Worm (Caenorhabditis elegans): Measurements from ENCODE around the gene lea-1.

Gene lea-1

DNA sequence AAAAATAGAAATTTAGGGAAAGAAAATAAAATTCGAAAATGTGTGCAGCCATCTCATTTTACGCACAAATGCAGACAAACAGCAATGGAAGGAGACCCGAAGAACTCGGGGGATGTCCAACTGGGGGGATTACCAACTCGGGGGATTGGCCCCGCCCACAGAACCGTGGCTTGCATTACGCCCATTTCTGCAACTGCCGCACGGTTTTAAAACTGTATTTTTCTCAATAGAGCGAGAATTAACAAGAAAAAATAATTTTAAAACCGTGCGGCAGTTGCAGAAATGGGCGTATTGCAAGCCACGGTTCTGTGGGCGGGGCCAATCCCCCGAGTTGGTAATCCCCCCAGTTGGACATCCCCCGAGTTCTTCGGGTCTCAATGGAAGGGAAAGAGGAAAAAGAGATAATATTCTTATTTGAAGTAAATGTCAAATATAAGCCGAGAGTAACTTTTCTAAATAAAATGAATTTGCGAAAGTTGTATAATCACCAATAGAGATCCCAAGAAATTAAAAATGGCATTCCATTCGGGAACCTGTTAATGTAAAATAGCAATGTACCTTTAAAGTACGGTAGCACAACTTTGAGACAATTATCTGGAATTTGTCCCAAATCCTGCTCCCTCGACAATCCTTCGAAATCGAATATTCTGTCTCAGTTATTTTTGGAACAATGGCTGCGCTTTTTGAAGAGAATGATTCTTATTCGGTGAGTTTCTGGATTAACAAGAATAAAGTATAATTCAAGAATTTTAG is 30.8 kb upstream of the lea-1 start, which contains the start of the genes ruvb-1 and tofu-1:
ruvb-1 (minus strand) TSS at position 72 of the 753 bp plus-strand sequence.
tofu-1 (plus strand) TSS at position 417 of the 753 bp plus-strand sequence.
- TF ChIP-seq ztf-23 (GFP tag; IDR thresholded peaks at IDR 0.05) (peak; percentile 68; the same call in 1 of the 2 replicates), flt-1 (GFP tag; IDR thresholded peaks at IDR 0.05) (peak; percentile 76), klf-2 (GFP tag; conservative IDR thresholded peaks at IDR 0.05) (0 out of 2 replicates have a peak, but pooled peaks have one; percentile 23), ref-1 (GFP tag; conservative IDR thresholded peaks at IDR 0.05) (peak; percentile 55; the same call in 1 of the 2 replicates)

DNA sequence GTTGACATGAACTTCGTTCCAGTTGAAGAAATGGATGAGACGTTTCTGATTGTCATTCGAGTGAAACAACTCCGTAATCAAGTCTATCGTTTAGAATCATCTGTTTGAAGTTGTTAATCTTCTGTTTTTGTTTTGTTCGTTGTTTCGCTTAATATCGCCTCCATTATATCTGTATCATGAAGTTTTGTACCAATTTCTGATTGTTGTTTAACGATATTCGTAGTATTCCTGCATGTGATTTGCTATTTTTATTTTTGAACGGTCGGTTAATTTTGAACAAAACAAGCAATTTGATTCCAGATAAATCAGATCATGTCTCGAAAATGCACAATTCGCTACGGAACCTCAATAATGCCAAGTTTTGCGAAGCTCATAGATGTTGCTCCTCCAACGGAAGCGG is 29.2 kb upstream of the lea-1 start, which contains the start of gene C27H6.9:
C27H6.9 (plus strand) TSS at position 301 of the 400 bp plus-strand sequence.
- TF ChIP-seq flt-1 (GFP tag; IDR thresholded peaks at IDR 0.05) = no peak
- no peak for TF ChIP-seq T22C8.4 (GFP tag; IDR thresholded peaks at IDR 0.05)

DNA sequence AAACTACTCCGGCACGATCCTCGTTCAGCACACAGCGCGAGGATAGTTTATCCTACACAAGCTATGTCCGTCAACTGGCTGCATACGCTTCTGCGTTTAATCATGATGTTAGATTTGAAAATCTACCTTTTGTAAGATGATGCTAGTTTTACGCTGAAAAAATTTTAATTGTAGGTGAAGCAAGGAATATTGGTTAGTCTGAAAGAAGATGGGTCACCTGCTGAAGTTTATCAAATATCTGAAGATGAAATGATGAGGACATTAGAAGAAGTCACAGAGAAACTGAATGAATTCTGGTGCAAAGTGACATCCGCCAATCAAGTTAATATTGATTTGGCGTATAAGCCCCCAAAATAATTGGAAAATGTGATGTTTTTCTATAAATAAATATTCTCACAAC is 28.2 kb upstream of the lea-1 start:
- TF ChIP-seq T22C8.4 (GFP tag; IDR thresholded peaks at IDR 0.05) (no peak), ztf-23 (GFP tag; IDR thresholded peaks at IDR 0.05) (no peak), klf-2 (GFP tag; conservative IDR thresholded peaks at IDR 0.05) (no peak), flt-1 (GFP tag; IDR thresholded peaks at IDR 0.05) (no peak), tab-1 (GFP tag; IDR thresholded peaks at IDR 0.05) (no peak), med-1 (GFP tag; optimal IDR thresholded peaks at IDR 0.05; ENCODE audit: insufficient read depth) (no peak), ztf-29 (GFP tag; IDR thresholded peaks at IDR 0.05) (no peak), cog-1 (tag; optimal IDR thresholded peaks at IDR 0.05) (no peak), ref-1 (GFP tag; conservative IDR thresholded peaks at IDR 0.05) (no peak)

DNA sequence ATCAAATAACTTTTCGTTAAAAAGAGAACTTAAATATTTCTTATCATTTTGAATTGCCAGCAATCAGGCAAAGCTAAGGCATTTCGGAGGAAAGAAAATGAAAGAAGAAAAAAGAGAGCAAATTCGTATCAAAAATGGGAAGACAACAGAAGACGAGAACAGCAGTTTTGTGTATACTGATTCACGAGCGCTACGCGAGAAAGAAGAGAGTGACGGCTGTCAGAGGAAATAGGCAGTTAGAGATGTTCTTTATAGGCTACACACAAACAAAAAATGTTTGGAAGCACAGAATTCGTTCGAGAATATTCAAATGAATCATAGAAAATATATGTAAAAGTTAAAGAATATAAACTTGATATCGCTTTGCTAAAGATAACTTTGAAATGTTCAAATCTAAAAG is 26.9 kb upstream of the lea-1 start:
- TF ChIP-seq ref-1 (GFP tag; conservative IDR thresholded peaks at IDR 0.05) = no peak
- TF ChIP-seq flt-1 (GFP tag; IDR thresholded peaks at IDR 0.05) = no peak
- TF ChIP-seq ztf-23 (GFP tag; IDR thresholded peaks at IDR 0.05) = no peak
- no peak for TF ChIP-seq ztf-29 (GFP tag; IDR thresholded peaks at IDR 0.05)
- TF ChIP-seq T22C8.4 (GFP tag; IDR thresholded peaks at IDR 0.05) = no peak
- TF ChIP-seq cog-1 (tag; optimal IDR thresholded peaks at IDR 0.05) = no peak
- TF ChIP-seq med-1 (GFP tag; optimal IDR thresholded peaks at IDR 0.05; ENCODE audit: insufficient read depth) = no peak
- TF ChIP-seq klf-2 (GFP tag; conservative IDR thresholded peaks at IDR 0.05) = no peak
- TF ChIP-seq tab-1 (GFP tag; IDR thresholded peaks at IDR 0.05) = no peak

DNA sequence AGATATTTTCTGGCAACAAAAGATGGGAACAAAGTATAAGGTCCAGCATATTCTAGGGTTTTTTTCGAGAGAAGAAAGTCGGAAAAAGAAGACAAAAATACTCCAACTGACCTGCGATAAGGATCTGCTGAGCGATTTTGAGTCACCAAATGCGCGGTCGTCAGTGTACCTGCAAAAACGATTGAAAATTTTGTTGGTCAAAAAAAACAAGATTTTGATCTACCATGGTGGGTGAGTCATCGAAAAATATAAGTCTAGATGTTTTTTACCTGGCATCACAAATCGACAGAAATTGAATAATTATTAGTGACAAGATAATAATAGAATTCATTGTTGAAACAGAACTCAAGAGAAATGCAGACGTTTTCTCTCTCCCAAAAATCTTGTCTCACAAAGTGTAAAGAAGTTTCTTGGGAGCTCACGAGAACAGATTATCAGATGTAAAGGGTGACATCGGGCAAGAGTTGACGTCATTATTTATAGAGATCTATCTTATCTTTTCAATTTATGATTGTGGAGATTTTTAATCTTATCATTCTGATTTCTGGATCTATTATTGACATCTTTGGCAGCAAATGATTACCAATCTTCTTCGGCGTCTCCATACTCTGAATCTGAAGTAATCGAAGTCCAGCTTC is 26.4 kb upstream of the lea-1 start:
- TF ChIP-seq klf-2 (GFP tag; conservative IDR thresholded peaks at IDR 0.05) (no peak), tab-1 (GFP tag; IDR thresholded peaks at IDR 0.05) (no peak), cog-1 (tag; optimal IDR thresholded peaks at IDR 0.05) (no peak), T22C8.4 (GFP tag; IDR thresholded peaks at IDR 0.05) (no peak), flt-1 (GFP tag; IDR thresholded peaks at IDR 0.05) (no peak), ref-1 (GFP tag; conservative IDR thresholded peaks at IDR 0.05) (no peak), med-1 (GFP tag; optimal IDR thresholded peaks at IDR 0.05; ENCODE audit: insufficient read depth) (no peak), ztf-29 (GFP tag; IDR thresholded peaks at IDR 0.05) (no peak), ztf-23 (GFP tag; IDR thresholded peaks at IDR 0.05) (no peak)

DNA sequence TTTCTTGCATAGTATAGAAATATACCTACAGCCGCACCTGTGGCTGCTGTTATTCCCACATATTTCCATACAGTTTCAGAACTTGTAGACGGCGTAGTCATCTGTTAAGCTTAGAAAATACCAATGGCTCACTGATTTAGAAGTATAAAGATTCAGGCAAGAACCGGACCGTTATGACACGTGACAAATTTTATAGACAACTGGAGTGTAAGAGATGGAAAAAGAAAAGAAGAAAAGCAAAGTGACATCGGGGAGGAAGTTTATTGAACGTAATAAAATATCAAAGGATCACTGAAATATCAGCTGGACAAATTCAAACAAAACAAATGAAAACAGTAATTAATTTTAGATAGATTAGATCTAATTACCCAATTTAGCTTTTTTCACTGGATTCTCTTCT is 25.5 kb upstream of the lea-1 start, which contains the start of gene rmd-2:
rmd-2 (minus strand) TSS at position 101 of the 400 bp plus-strand sequence.
- TF ChIP-seq klf-2 (GFP tag; conservative IDR thresholded peaks at IDR 0.05) (no peak), ref-1 (GFP tag; conservative IDR thresholded peaks at IDR 0.05) (no peak), ztf-23 (GFP tag; IDR thresholded peaks at IDR 0.05) (no peak), tab-1 (GFP tag; IDR thresholded peaks at IDR 0.05) (no peak), flt-1 (GFP tag; IDR thresholded peaks at IDR 0.05) (no peak), med-1 (GFP tag; optimal IDR thresholded peaks at IDR 0.05; ENCODE audit: insufficient read depth) (no peak), ztf-29 (GFP tag; IDR thresholded peaks at IDR 0.05) (no peak), cog-1 (tag; optimal IDR thresholded peaks at IDR 0.05) (no peak), T22C8.4 (GFP tag; IDR thresholded peaks at IDR 0.05) (no peak)

DNA sequence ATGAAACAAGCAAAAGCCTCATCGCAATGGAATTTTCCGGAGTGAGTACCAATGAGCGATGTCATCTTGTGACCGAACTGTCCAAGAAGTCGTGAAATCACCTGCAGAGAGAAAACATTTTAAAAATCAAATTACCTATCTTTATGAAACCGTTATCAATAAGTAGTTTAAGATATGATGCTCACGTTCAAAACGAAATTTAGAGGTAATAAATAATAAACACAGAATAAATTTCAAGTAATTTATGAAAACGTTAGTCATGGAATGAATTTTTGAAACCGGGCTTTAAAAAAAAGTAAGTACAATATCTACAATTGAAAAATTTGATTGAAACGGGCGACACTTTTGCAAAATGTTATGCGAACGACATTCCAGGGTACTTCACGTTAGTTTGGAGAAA is 24.0 kb upstream of the lea-1 start, which contains the start of gene C27H6.8:
C27H6.8 (minus strand) TSS at position 101 of the 400 bp plus-strand sequence.
- TF ChIP-seq tab-1 (GFP tag; IDR thresholded peaks at IDR 0.05) = no peak
- no peak for TF ChIP-seq ztf-29 (GFP tag; IDR thresholded peaks at IDR 0.05)
- TF ChIP-seq klf-2 (GFP tag; conservative IDR thresholded peaks at IDR 0.05) = no peak

DNA sequence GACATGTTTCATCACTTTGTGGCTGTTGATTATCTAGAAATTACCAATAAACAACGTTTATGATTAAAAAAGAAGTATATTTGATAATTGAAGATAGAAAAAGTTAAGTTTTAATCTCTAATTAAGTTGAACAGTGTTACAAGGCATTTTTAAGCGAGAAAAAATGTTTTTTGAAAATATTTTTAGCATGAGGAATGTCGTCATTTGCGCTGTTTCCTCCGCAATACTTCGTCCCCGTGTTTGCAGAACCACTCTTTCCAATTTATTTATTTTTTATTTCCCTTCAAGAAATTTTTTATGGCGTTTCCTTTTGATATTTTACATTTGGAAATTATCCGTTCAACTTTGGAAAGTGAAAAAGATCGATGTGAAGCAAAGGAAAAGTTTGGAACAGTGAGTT is 20.1 kb upstream of the lea-1 start, which contains the start of the genes rde-1 and trpp-6:
rde-1 (minus strand) TSS at position 33 of the 400 bp plus-strand sequence.
trpp-6 (plus strand) TSS at position 286 of the 400 bp plus-strand sequence.
- TF ChIP-seq ztf-29 (GFP tag; IDR thresholded peaks at IDR 0.05) = no peak
- TF ChIP-seq klf-2 (GFP tag; conservative IDR thresholded peaks at IDR 0.05) = no peak

DNA sequence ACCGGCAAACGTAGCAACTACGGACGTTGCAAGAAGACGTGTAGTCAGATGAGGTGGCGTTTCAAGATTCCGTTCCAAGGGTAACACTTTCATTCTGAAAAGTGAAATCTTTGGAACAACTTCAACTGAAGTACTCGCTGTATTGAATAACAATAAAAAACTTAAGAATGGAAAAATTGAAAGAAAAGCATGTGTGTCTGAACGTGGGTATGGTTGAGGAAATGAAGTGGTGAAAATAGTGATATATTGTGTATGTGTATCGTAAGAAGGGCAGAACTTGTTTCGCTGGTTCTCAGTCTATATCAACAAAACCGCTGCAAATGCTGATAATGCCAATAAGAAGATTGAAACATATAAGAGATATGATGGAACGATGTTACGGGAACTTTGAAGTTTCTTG is 15.9 kb upstream of the lea-1 start, which contains the start of gene K08H10.6:
K08H10.6 (minus strand) TSS at position 101 of the 400 bp plus-strand sequence.
- no peak for TF ChIP-seq tab-1 (GFP tag; IDR thresholded peaks at IDR 0.05)

DNA sequence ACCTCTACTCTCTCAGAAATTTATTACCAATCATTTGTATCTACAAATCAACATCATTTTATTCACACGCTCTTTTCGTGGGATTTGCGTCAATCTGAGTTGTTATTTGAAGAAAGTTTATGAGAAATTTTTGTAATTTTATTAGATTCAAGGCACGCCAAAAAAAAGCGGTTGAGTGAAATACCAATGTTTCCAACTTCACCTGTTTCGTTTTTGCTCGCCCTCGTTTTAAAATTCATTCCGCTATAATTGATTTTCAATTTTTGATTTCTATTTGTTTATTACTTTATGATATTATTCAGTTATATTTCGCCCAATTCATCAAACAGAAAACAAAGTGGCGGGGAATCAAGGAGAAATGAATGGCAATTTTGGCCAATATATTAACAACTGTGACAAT is 11.0 kb upstream of the lea-1 start, which contains the start of gene K08H10.10:
K08H10.10 (plus strand) TSS at position 301 of the 400 bp plus-strand sequence.
- TF ChIP-seq tab-1 (GFP tag; IDR thresholded peaks at IDR 0.05) (no peak), cog-1 (tag; optimal IDR thresholded peaks at IDR 0.05) (no peak), med-1 (GFP tag; optimal IDR thresholded peaks at IDR 0.05; ENCODE audit: insufficient read depth) (no peak), ref-1 (GFP tag; conservative IDR thresholded peaks at IDR 0.05) (no peak), flt-1 (GFP tag; IDR thresholded peaks at IDR 0.05) (no peak), T22C8.4 (GFP tag; IDR thresholded peaks at IDR 0.05) (no peak), ztf-23 (GFP tag; IDR thresholded peaks at IDR 0.05) (no peak), ztf-29 (GFP tag; IDR thresholded peaks at IDR 0.05) (no peak), klf-2 (GFP tag; conservative IDR thresholded peaks at IDR 0.05) (no peak)

Measured in whole organism, midembryonic.